Worm (Caenorhabditis elegans): ENCODE measurements around the gene K07D4.9.

The K07D4.9 gene

ce11 chrII:4028276-4028675 lies at the start of gene K07D4.9:
Gene K07D4.9 (plus strand): TSS chrII:4028576.
- TF ChIP-seq pat-9 (tag; optimal IDR thresholded peaks at IDR 0.05) (no peak), tbx-2 (tag; optimal IDR thresholded peaks at IDR 0.05) (no peak), F13H6.1 (tag; optimal IDR thresholded peaks at IDR 0.05) (no peak), ztf-16 (tag; optimal IDR thresholded peaks at IDR 0.05) (no peak), ceh-24 (tag; optimal IDR thresholded peaks at IDR 0.05) (no peak), ceh-45 (GFP tag; IDR thresholded peaks at IDR 0.05) (no peak), lim-6 (tag; optimal IDR thresholded peaks at IDR 0.05) (no peak), T23F11.4 (GFP tag; optimal IDR thresholded peaks at IDR 0.05) (no peak), hlh-30 (tag; optimal IDR thresholded peaks at IDR 0.05; ENCODE audit: insufficient read depth) (no peak), syd-9 (tag; optimal IDR thresholded peaks at IDR 0.05) (no peak), pros-1 (tag; optimal IDR thresholded peaks at IDR 0.05) (no peak), unc-86 (tag; optimal IDR thresholded peaks at IDR 0.05) (no peak), C08G9.2 (tag; optimal IDR thresholded peaks at IDR 0.05) (no peak), zip-5 (tag; optimal IDR thresholded peaks at IDR 0.05) (no peak), nhr-232 (tag; optimal IDR thresholded peaks at IDR 0.05) (no peak), ceh-30 (tag; optimal IDR thresholded peaks at IDR 0.05) (no peak), npax-4 (tag; optimal IDR thresholded peaks at IDR 0.05) (no peak), pag-3 (tag; optimal IDR thresholded peaks at IDR 0.05; ENCODE audit: borderline replicate concordance) (no peak), ets-4 (tag; optimal IDR thresholded peaks at IDR 0.05) (no peak), ceh-6 (GFP tag; optimal IDR thresholded peaks at IDR 0.05) (no peak)

ce11 chrII:3980373-3980772 lies 48.0 kb upstream of the K07D4.9 start:
- TF ChIP-seq ceh-22 (tag; optimal IDR thresholded peaks at IDR 0.05) (no peak), pag-3 (tag; optimal IDR thresholded peaks at IDR 0.05; ENCODE audit: borderline replicate concordance) (no peak), T23F11.4 (GFP tag; optimal IDR thresholded peaks at IDR 0.05) (no peak), sdc-2 (tag; optimal IDR thresholded peaks at IDR 0.05) (no peak), tbx-2 (tag; optimal IDR thresholded peaks at IDR 0.05) (no peak)

- TF ChIP-seq ceh-18 (tag; optimal IDR thresholded peaks at IDR 0.05): no peak
- peak; percentile 58 for TF ChIP-seq nfya-1 (tag; optimal IDR thresholded peaks at IDR 0.05)
Measured at ce11 chrII:3982313-3982712, 46.1 kb upstream of the K07D4.9 start, which contains the start of gene lin-31. Gene lin-31 (plus strand): TSS chrII:3982549.

ce11 chrII:3984242-3984641 lies 44.1 kb upstream of the K07D4.9 start:
- TF ChIP-seq dve-1 (tag; optimal IDR thresholded peaks at IDR 0.05) (peak; percentile 51), ceh-22 (tag; optimal IDR thresholded peaks at IDR 0.05) (no peak), tbx-7 (tag; optimal IDR thresholded peaks at IDR 0.05) (no peak)

- no peak for TF ChIP-seq ceh-6 (GFP tag; optimal IDR thresholded peaks at IDR 0.05)
- TF ChIP-seq ceh-45 (GFP tag; IDR thresholded peaks at IDR 0.05): no peak
- no peak for TF ChIP-seq unc-3 (GFP tag; conservative IDR thresholded peaks at IDR 0.05)
- TF ChIP-seq unc-3 (tag; optimal IDR thresholded peaks at IDR 0.05): no peak
- no peak for TF ChIP-seq ceh-19 (GFP tag; optimal IDR thresholded peaks at IDR 0.05)
- no peak for TF ChIP-seq ceh-30 (tag; optimal IDR thresholded peaks at IDR 0.05)
- no peak for TF ChIP-seq pqm-1 (tag; optimal IDR thresholded peaks at IDR 0.05)
- TF ChIP-seq gmeb-2 (tag; optimal IDR thresholded peaks at IDR 0.05): no peak
- no peak for TF ChIP-seq npax-4 (tag; optimal IDR thresholded peaks at IDR 0.05)
- TF ChIP-seq tbx-2 (tag; optimal IDR thresholded peaks at IDR 0.05): no peak
- TF ChIP-seq pax-1 (tag; optimal IDR thresholded peaks at IDR 0.05): no peak
- no peak for TF ChIP-seq eyg-1 (tag; optimal IDR thresholded peaks at IDR 0.05)
- no peak for TF ChIP-seq hlh-30 (tag; optimal IDR thresholded peaks at IDR 0.05; ENCODE audit: insufficient read depth)
- no peak for TF ChIP-seq ets-4 (tag; optimal IDR thresholded peaks at IDR 0.05)
- TF ChIP-seq fkh-10 (GFP tag; optimal IDR thresholded peaks at IDR 0.05): no peak
- TF ChIP-seq ceh-14 (tag; optimal IDR thresholded peaks at IDR 0.05): no peak
Measured at ce11 chrII:3986906-3987305, 41.5 kb upstream of the K07D4.9 start, which contains the start of gene K10G6.5. Gene K10G6.5 (plus strand): TSS chrII:3987250.
